Fruit fly (Drosophila melanogaster): ENCODE data around the gene Mau2.

The Mau2 gene

DNA sequence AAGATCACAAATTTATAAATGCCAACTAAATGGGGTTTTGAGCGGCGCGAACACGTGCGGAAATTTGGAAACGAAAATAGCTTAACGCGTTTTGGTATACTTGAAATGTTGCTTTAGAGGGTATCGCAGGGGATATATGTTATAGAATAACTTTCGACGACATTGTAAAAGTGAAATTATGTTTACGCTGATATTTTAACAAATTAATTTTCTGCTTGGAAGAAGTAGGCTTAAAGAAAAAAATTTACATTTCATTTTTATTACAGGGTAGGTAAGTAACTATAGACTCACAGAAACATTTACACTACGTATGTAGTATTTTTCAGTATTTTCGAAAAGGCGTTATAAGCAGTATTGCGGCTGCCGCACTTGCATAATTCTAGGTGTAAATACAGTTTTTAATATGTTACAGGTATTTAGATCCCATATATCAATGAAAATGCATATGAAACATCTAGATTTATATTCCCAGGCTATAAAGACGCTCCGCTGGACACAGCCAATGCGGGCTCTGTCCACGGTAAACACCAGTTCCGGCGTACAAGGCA is 20.4 kb downstream of the Mau2 start, which contains the start of the genes Art3 and mRpS10 (continued):
- TF ChIP-seq CG2712 (tag; optimal IDR thresholded peaks at IDR 0.05) = peak; percentile 100
- TF ChIP-seq tna (GFP tag; IDR thresholded peaks at IDR 0.05; ENCODE audit: partially characterized antibody) = 0 out of 2 replicates have a peak, but pooled peaks have one; percentile 10
- peak; percentile 29; the same call in 1 of the 3 replicates for TF ChIP-seq Opbp (GFP tag; IDR thresholded peaks at IDR 0.05; ENCODE audit: partially characterized antibody)
- peak; percentile 100 for TF ChIP-seq CG4328 (GFP tag; optimal IDR thresholded peaks at IDR 0.05)
- peak; percentile 100 for TF ChIP-seq CG7839 (tag; optimal IDR thresholded peaks at IDR 0.05)
- peak; percentile 55 for TF ChIP-seq Dref (GFP tag; IDR thresholded peaks at IDR 0.05)
- peak; percentile 100 for TF ChIP-seq zen (tag; optimal IDR thresholded peaks at IDR 0.05)
- peak; percentile 100 for TF ChIP-seq row (GFP tag; IDR thresholded peaks at IDR 0.05)
- TF ChIP-seq Vsx1 (GFP tag; optimal IDR thresholded peaks at IDR 0.05) = peak; percentile 99
- TF ChIP-seq hth (optimal IDR thresholded peaks at IDR 0.05) = no peak
- no peak for TF ChIP-seq Trl (optimal IDR thresholded peaks at IDR 0.05)
- TF ChIP-seq Trl (GFP tag; optimal IDR thresholded peaks at IDR 0.05) = peak; percentile 100
- peak; percentile 99 for TF ChIP-seq D19A (tag; optimal IDR thresholded peaks at IDR 0.05)
- TF ChIP-seq tin (GFP tag; optimal IDR thresholded peaks at IDR 0.05) = peak; percentile 100
- peak; percentile 92 for TF ChIP-seq pros (GFP tag; optimal IDR thresholded peaks at IDR 0.05)
- peak; percentile 98 for TF ChIP-seq tup (GFP tag; optimal IDR thresholded peaks at IDR 0.05)
- TF ChIP-seq CG12744 (GFP tag; optimal IDR thresholded peaks at IDR 0.05) = peak; percentile 100
- TF ChIP-seq zfh1 (GFP tag; IDR thresholded peaks at IDR 0.05) = peak; percentile 100
- peak; percentile 100 for TF ChIP-seq esg (GFP tag; conservative IDR thresholded peaks at IDR 0.05)
- peak; percentile 100 for TF ChIP-seq CG16779 (GFP tag; IDR thresholded peaks at IDR 0.05)
- TF ChIP-seq CG4404 (GFP tag; IDR thresholded peaks at IDR 0.05) = peak; percentile 100
- TF ChIP-seq pfk (GFP tag; optimal IDR thresholded peaks at IDR 0.05) = peak; percentile 84
- TF ChIP-seq ind (GFP tag; optimal IDR thresholded peaks at IDR 0.05) = peak; percentile 100
- TF ChIP-seq CG7372 (GFP tag; IDR thresholded peaks at IDR 0.05) = peak; percentile 100
- peak; percentile 98 for TF ChIP-seq aop (GFP tag; IDR thresholded peaks at IDR 0.05)
- peak; percentile 89 for TF ChIP-seq CG7928 (GFP tag; optimal IDR thresholded peaks at IDR 0.05)
- TF ChIP-seq CG14014 (GFP tag; IDR thresholded peaks at IDR 0.05) = peak; percentile 100
- peak; percentile 100 for TF ChIP-seq Usf (GFP tag; optimal IDR thresholded peaks at IDR 0.05)
- TF ChIP-seq CG17802 (tag; optimal IDR thresholded peaks at IDR 0.05) = peak; percentile 96
- TF ChIP-seq CG17912 (GFP tag; optimal IDR thresholded peaks at IDR 0.05) = peak; percentile 100
- peak; percentile 100 for TF ChIP-seq Sox100B (GFP tag; optimal IDR thresholded peaks at IDR 0.05)
- peak; percentile 99 for TF ChIP-seq nom (GFP tag; optimal IDR thresholded peaks at IDR 0.05)
- TF ChIP-seq sna (GFP tag; IDR thresholded peaks at IDR 0.05; ENCODE audit: partially characterized antibody) = peak; percentile 37; the same call in 1 of the 2 replicates
- peak; percentile 100 for TF ChIP-seq CG1602 (GFP tag; optimal IDR thresholded peaks at IDR 0.05)
- peak; percentile 99 for TF ChIP-seq Blimp-1 (GFP tag; optimal IDR thresholded peaks at IDR 0.05)
- peak; percentile 99 for TF ChIP-seq CG12155 (GFP tag; optimal IDR thresholded peaks at IDR 0.05)
- TF ChIP-seq CG12769 (tag; optimal IDR thresholded peaks at IDR 0.05) = peak; percentile 100
- peak; percentile 100 for TF ChIP-seq YL-1 (GFP tag; optimal IDR thresholded peaks at IDR 0.05)
- peak; percentile 100 for TF ChIP-seq PHDP (tag; optimal IDR thresholded peaks at IDR 0.05)
- peak; percentile 100 for TF ChIP-seq CG2202 (tag; optimal IDR thresholded peaks at IDR 0.05)
- peak; percentile 100 for TF ChIP-seq dm (GFP tag; optimal IDR thresholded peaks at IDR 0.05)
- peak; percentile 69 to 88 for TF ChIP-seq insv (GFP tag; optimal IDR thresholded peaks at IDR 0.05)
- peak; percentile 100 for TF ChIP-seq CG8765 (GFP tag; IDR thresholded peaks at IDR 0.05)
- TF ChIP-seq dmrt99B (tag; optimal IDR thresholded peaks at IDR 0.05) = peak; percentile 100
- peak; percentile 100 for TF ChIP-seq ro (GFP tag; IDR thresholded peaks at IDR 0.05)
- peak; percentile 99 for TF ChIP-seq CG18476 (GFP tag; optimal IDR thresholded peaks at IDR 0.05)
- peak; percentile 100 for TF ChIP-seq CG30431 (GFP tag; optimal IDR thresholded peaks at IDR 0.05)
- peak; percentile 100 for TF ChIP-seq ap (GFP tag; IDR thresholded peaks at IDR 0.05)
- TF ChIP-seq jumu (GFP tag; optimal IDR thresholded peaks at IDR 0.05) = peak; percentile 100
- TF ChIP-seq CG17829 (tag; optimal IDR thresholded peaks at IDR 0.05) = peak; percentile 100

Measured in whole organism, embryonic.